Worm (Caenorhabditis elegans) whole organism, L2 larva: ENCODE measurements around the gene F26G1.5.

Source experiments
- C34F6.9 ChIP-seq: fragments of 150-350 bp; optimal IDR thresholded peaks from 2 replicates; lab custom pipeline; 2014; ENCODE audit warnings: missing biosample characterization, missing genetic modification characterization
- Y55F3AM.14 ChIP-seq: fragments of 200-800 bp; sonication (Bioruptor generic); optimal IDR thresholded peaks from 2 replicates; lab custom pipeline; 2018; ENCODE audit warnings: mild to moderate bottlenecking, missing genetic modification characterization, missing compliant biosample characterization
- alr-1 ChIP-seq: fragments of 150-350 bp; optimal IDR thresholded peaks from 2 replicates; lab custom pipeline; 2014; ENCODE audit warnings: missing biosample characterization, missing genetic modification characterization
- aly-2 ChIP-seq: fragments of 150-350 bp; optimal IDR thresholded peaks from 2 replicates; lab custom pipeline; 2014; ENCODE audit warnings: missing biosample characterization, missing genetic modification characterization
- ama-1 ChIP-seq: fragments of 150-350 bp; optimal IDR thresholded peaks from 2 replicates; lab custom pipeline; 2018; ENCODE audit warnings: inconsistent platforms
- blmp-1 ChIP-seq: sonication (generic microtip); optimal IDR thresholded peaks from 2 replicates; lab custom pipeline; 2017; ENCODE audit warnings: missing genetic modification characterization, mild to moderate bottlenecking, missing compliant biosample characterization, antibody characterized with exemption, moderate library complexity; ENCODE audit not compliant: insufficient read depth
- ceh-16 ChIP-seq: fragments of 150-350 bp; optimal IDR thresholded peaks from 2 replicates; lab custom pipeline; 2014; ENCODE audit warnings: missing biosample characterization, missing genetic modification characterization
- ceh-82 ChIP-seq: fragments of 150-350 bp; optimal IDR thresholded peaks from 2 replicates; lab custom pipeline; 2014; ENCODE audit warnings: missing biosample characterization, missing genetic modification characterization
- crh-2 ChIP-seq: sonication (generic microtip); optimal IDR thresholded peaks from 2 replicates; lab custom pipeline; 2017; ENCODE audit warnings: missing biosample characterization, missing genetic modification characterization
- dmd-4 ChIP-seq: sonication (generic microtip); optimal IDR thresholded peaks from 2 replicates; lab custom pipeline; 2017; ENCODE audit warnings: missing biosample characterization, missing genetic modification characterization
- egl-27 ChIP-seq: sonication (generic microtip); optimal IDR thresholded peaks from 3 replicates; lab custom pipeline; 2017; ENCODE audit warnings: missing biosample characterization, missing genetic modification reagents, missing genetic modification characterization
- elt-1 ChIP-seq: fragments of 150-350 bp; optimal IDR thresholded peaks from 2 replicates; lab custom pipeline; 2014; ENCODE audit warnings: missing biosample characterization, missing genetic modification characterization
- elt-3 ChIP-seq: sonication (generic microtip); optimal IDR thresholded peaks from 2 replicates; lab custom pipeline; 2017; ENCODE audit warnings: missing biosample characterization, missing genetic modification characterization
- fos-1 ChIP-seq: fragments of 150-350 bp; optimal IDR thresholded peaks from 2 replicates; lab custom pipeline; 2014; ENCODE audit warnings: missing biosample characterization, missing genetic modification characterization
- gmeb-1 ChIP-seq: fragments of 150-350 bp; optimal IDR thresholded peaks from 2 replicates; lab custom pipeline; 2014; ENCODE audit warnings: missing biosample characterization, missing genetic modification characterization
- lin-13 ChIP-seq: fragments of 150-350 bp; optimal IDR thresholded peaks from 2 replicates; lab custom pipeline; 2014; ENCODE audit warnings: missing biosample characterization, missing genetic modification reagents, missing genetic modification characterization
- mab-5 ChIP-seq: fragments of 150-350 bp; optimal IDR thresholded peaks from 2 replicates; lab custom pipeline; 2014; ENCODE audit warnings: missing biosample characterization, missing genetic modification characterization
- mbf-1 ChIP-seq: sonication (generic microtip); optimal IDR thresholded peaks from 2 replicates; lab custom pipeline; 2017; ENCODE audit warnings: missing biosample characterization, missing genetic modification characterization
- mdl-1 ChIP-seq, 2 experiments: fragments of 150-350 bp in 1 of 2; sonication (generic microtip) in 1 of 2; optimal IDR thresholded peaks; 2 replicates each; lab custom pipeline; 2017; ENCODE audit warnings: missing biosample characterization in 2 of 2, missing genetic modification characterization in 2 of 2
- nhr-10 ChIP-seq: sonication (generic microtip); optimal IDR thresholded peaks from 2 replicates; lab custom pipeline; 2017; ENCODE audit warnings: missing biosample characterization, missing genetic modification characterization
- nhr-129 ChIP-seq: fragments of 150-350 bp; optimal IDR thresholded peaks from 2 replicates; lab custom pipeline; 2014; ENCODE audit warnings: missing biosample characterization, missing genetic modification characterization
- nhr-21 ChIP-seq: fragments of 150-350 bp; optimal IDR thresholded peaks from 2 replicates; lab custom pipeline; 2014; ENCODE audit warnings: missing biosample characterization, missing genetic modification characterization
- nhr-23 ChIP-seq: fragments of 150-350 bp; optimal IDR thresholded peaks from 2 replicates; lab custom pipeline; 2014; ENCODE audit warnings: missing biosample characterization, missing genetic modification reagents, missing genetic modification characterization
- nhr-25 ChIP-seq: fragments of 150-350 bp; sonication (generic microtip); optimal IDR thresholded peaks from 3 replicates; lab custom pipeline; 2014; ENCODE audit warnings: missing biosample characterization, missing genetic modification characterization
- skn-1 ChIP-seq: sonication (generic microtip); optimal IDR thresholded peaks from 2 replicates; lab custom pipeline; 2017; ENCODE audit warnings: missing biosample characterization, missing genetic modification characterization
- sma-3 ChIP-seq: sonication (generic microtip); optimal IDR thresholded peaks from 2 replicates; lab custom pipeline; 2016; ENCODE audit warnings: missing genetic modification reagents, missing genetic modification characterization, missing compliant biosample characterization
- sma-9 ChIP-seq, 2 experiments: fragments of 150-350 bp in 1 of 2; sonication (generic microtip) in 1 of 2; optimal IDR thresholded peaks; 2 replicates each; lab custom pipeline; 2014 to 2016; ENCODE audit warnings: missing genetic modification characterization in 2 of 2, mild to moderate bottlenecking in 1 of 2, missing biosample characterization in 1 of 2, missing compliant biosample characterization in 1 of 2, missing genetic modification reagents in 1 of 2, moderate library complexity in 1 of 2
- snpc-4 ChIP-seq: fragments of 150-350 bp; optimal IDR thresholded peaks from 2 replicates; lab custom pipeline; 2014; ENCODE audit warnings: missing biosample characterization, missing genetic modification characterization
- unc-39 ChIP-seq: fragments of 150-350 bp; optimal IDR thresholded peaks from 2 replicates; lab custom pipeline; 2014; ENCODE audit warnings: missing biosample characterization, missing genetic modification characterization
- unc-62 ChIP-seq: fragments of 150-350 bp; optimal IDR thresholded peaks from 2 replicates; lab custom pipeline; 2014; ENCODE audit warnings: missing biosample characterization, missing genetic modification reagents, missing genetic modification characterization
- zag-1 ChIP-seq: fragments of 150-350 bp; optimal IDR thresholded peaks from 2 replicates; lab custom pipeline; 2014; ENCODE audit warnings: missing biosample characterization, missing genetic modification characterization
- ztf-11 ChIP-seq: sonication (generic microtip); optimal IDR thresholded peaks from 2 replicates; lab custom pipeline; 2017; ENCODE audit warnings: missing biosample characterization, missing genetic modification characterization
- ztf-4 ChIP-seq: fragments of 150-350 bp; optimal IDR thresholded peaks from 2 replicates; lab custom pipeline; 2014; ENCODE audit warnings: missing biosample characterization, missing genetic modification characterization

Gene F26G1.5

ce11 chrII:4790687-4791086 is 19.5 kb upstream of the F26G1.5 start:
- TF ChIP-seq nhr-23 (tag; lab: Kevin White, UChicago) = no peak
- TF ChIP-seq ceh-82 (tag; lab: Kevin White, UChicago) = no peak
- TF ChIP-seq elt-1 (tag; lab: Kevin White, UChicago) = no peak
- TF ChIP-seq unc-62 (GFP tag; lab: Kevin White, UChicago) = no peak
- no peak for TF ChIP-seq snpc-4 (tag; lab: Kevin White, UChicago)
- TF ChIP-seq dmd-4 = no peak
- TF ChIP-seq crh-2 = no peak
- TF ChIP-seq zag-1 (tag; lab: Kevin White, UChicago) = no peak
- TF ChIP-seq mab-5 = no peak
- no peak for TF ChIP-seq sma-3
- no peak for TF ChIP-seq ceh-16 (tag; lab: Kevin White, UChicago)
- no peak for TF ChIP-seq gmeb-1 (tag; lab: Kevin White, UChicago)

- TF ChIP-seq crh-2 = no peak
- TF ChIP-seq ama-1 (lab: Kevin White, UChicago) = no peak
- no peak for TF ChIP-seq C34F6.9 (tag; lab: Kevin White, UChicago)
- no peak for TF ChIP-seq nhr-10 (tag; lab: Kevin White, UChicago)
- TF ChIP-seq fos-1 (tag; lab: Kevin White, UChicago) = no peak
- no peak for TF ChIP-seq sma-3
Observed at ce11 chrII:4789835-4790343, 18.7 kb upstream of the F26G1.5 start, which contains the start of gene F26G1.15. TSS of gene F26G1.15 (plus strand) at chrII:4790293.

- no peak for TF ChIP-seq snpc-4 (tag; lab: Kevin White, UChicago)
- TF ChIP-seq lin-13 (GFP tag; lab: Kevin White, UChicago) = no peak
- no peak for TF ChIP-seq mbf-1 (tag; lab: Kevin White, UChicago)
- TF ChIP-seq nhr-23 (tag; lab: Kevin White, UChicago) = no peak
Observed at ce11 chrII:4786181-4786580, 15.0 kb upstream of the F26G1.5 start, which contains the start of gene msp-3. TSS of gene msp-3 (minus strand) at chrII:4786281.

- no peak for TF ChIP-seq aly-2 (tag; lab: Kevin White, UChicago)
- TF ChIP-seq egl-27 = no peak
- TF ChIP-seq nhr-129 (tag; lab: Kevin White, UChicago) = no peak
- no peak for TF ChIP-seq unc-39 (tag; lab: Kevin White, UChicago)
Observed at ce11 chrII:4784436-4784835, 13.3 kb upstream of the F26G1.5 start, which contains the start of gene nep-12. TSS of gene nep-12 (minus strand) at chrII:4784536.

- no peak for TF ChIP-seq nhr-21 (tag; lab: Kevin White, UChicago)
- no peak for TF ChIP-seq alr-1
- no peak for TF ChIP-seq blmp-1 (tag; lab: Kevin White, UChicago)
- TF ChIP-seq mab-5 = no peak
- no peak for TF ChIP-seq ztf-11 (tag; lab: Kevin White, UChicago)
- TF ChIP-seq skn-1 (tag; lab: Kevin White, UChicago) = no peak
- TF ChIP-seq crh-2 = no peak
- no peak for TF ChIP-seq egl-27
- no peak for TF ChIP-seq Y55F3AM.14
- no peak for TF ChIP-seq elt-3 (tag; lab: Kevin White, UChicago)
- TF ChIP-seq zag-1 (tag; lab: Kevin White, UChicago) = no peak
- no peak for TF ChIP-seq gmeb-1 (tag; lab: Kevin White, UChicago)
- TF ChIP-seq unc-39 (tag; lab: Kevin White, UChicago) = no peak
- no peak for TF ChIP-seq sma-3
- no peak for TF ChIP-seq ztf-4 (tag; lab: Kevin White, UChicago)
Observed at ce11 chrII:4779753-4780152, 8.6 kb upstream of the F26G1.5 start.

ce11 chrII:4776933-4777332 is 5.8 kb upstream of the F26G1.5 start, which contains the start of gene F26G1.11:
TSS of gene F26G1.11 (plus strand) at chrII:4777137.
- TF ChIP-seq crh-2 (peak; percentile 16), snpc-4 (tag; lab: Kevin White, UChicago) (no peak), nhr-21 (tag; lab: Kevin White, UChicago) (no peak), fos-1 (tag; lab: Kevin White, UChicago) (peak; percentile 90), mdl-1 (tag; optimal IDR thresholded peaks at IDR 0.05; lab: Kevin White, UChicago) (no peak), nhr-25 (tag; lab: Kevin White, UChicago) (no peak), sma-9 (GFP tag; optimal IDR thresholded peaks at IDR 0.05; lab: Kevin White, UChicago) (peak; percentile 18), sma-9 (tag; optimal IDR thresholded peaks at IDR 0.05; lab: Kevin White, UChicago) (no peak), mab-5 (no peak)
